Fruit fly (Drosophila melanogaster): ENCODE measurements around the gene CG11286.

- TF ChIP-seq C15 (GFP tag; IDR thresholded peaks at IDR 0.05) (no peak), H15 (GFP tag; IDR thresholded peaks at IDR 0.05) (no peak), CG17385 (GFP tag; optimal IDR thresholded peaks at IDR 0.05) (no peak)
Measured at dm6 chr3R:7753518-7753917, 18.0 kb downstream of the CG11286 start.

Data from whole organism, embryonic.